Fruit fly (Drosophila melanogaster) whole organism, wandering third instar larva: ENCODE measurements around the gene CG13481.

ENCODE experiments used
- Abd-B ChIP-seq: fragments of >200 bp; optimal IDR thresholded peaks from 2 replicates; lab custom pipeline; 2017; ENCODE audit warnings: missing biosample characterization, missing genetic modification characterization
- CG32264 ChIP-seq: fragments of 200-800 bp; sonication (Bioruptor generic); optimal IDR thresholded peaks from 2 replicates; lab custom pipeline; 2016; ENCODE audit warnings: missing biosample characterization, missing genetic modification characterization
- CG9705 ChIP-seq: fragments of 200-800 bp; sonication (Bioruptor generic); optimal IDR thresholded peaks from 2 replicates; lab custom pipeline; 2018; ENCODE audit warnings: missing biosample characterization, mild to moderate bottlenecking, missing genetic modification characterization
- CrebA ChIP-seq: fragments of 200-800 bp; sonication (Bioruptor generic); optimal IDR thresholded peaks from 2 replicates; lab custom pipeline; 2016; ENCODE audit warnings: missing biosample characterization, mild to moderate bottlenecking, missing genetic modification characterization, borderline replicate concordance
- Dfd ChIP-seq: fragments of >200 bp; optimal IDR thresholded peaks from 2 replicates; lab custom pipeline; 2017; ENCODE audit warnings: missing biosample characterization, missing genetic modification characterization
- Dif ChIP-seq: fragments of 200-275, 200-300 bp; sonication (Bioruptor generic); optimal IDR thresholded peaks from 2 replicates; lab custom pipeline; 2018; ENCODE audit warnings: missing biosample characterization, missing genetic modification characterization; ENCODE audit not compliant: partially characterized antibody
- GATAd ChIP-seq: sonication (Bioruptor generic); optimal IDR thresholded peaks from 2 replicates; lab custom pipeline; 2016; ENCODE audit warnings: missing biosample characterization, missing genetic modification characterization
- HLH106 ChIP-seq: fragments of 200-800 bp; optimal IDR thresholded peaks from 3 replicates; lab custom pipeline; 2019; ENCODE audit warnings: missing biosample characterization, mild to moderate bottlenecking, missing genetic modification characterization, moderate library complexity
- Hnf4 ChIP-seq: fragments of 200-800 bp; sonication (Bioruptor generic); optimal IDR thresholded peaks from 2 replicates; lab custom pipeline; 2016; ENCODE audit warnings: missing biosample characterization, mild to moderate bottlenecking, missing genetic modification characterization
- Hr78 ChIP-seq: fragments of >200 bp; optimal IDR thresholded peaks from 2 replicates; lab custom pipeline; 2017; ENCODE audit warnings: missing biosample characterization, missing genetic modification characterization
- Hr83 ChIP-seq: fragments of 200-300 bp; sonication (Bioruptor generic); optimal IDR thresholded peaks from 2 replicates; lab custom pipeline; 2016; ENCODE audit warnings: missing biosample characterization, mild to moderate bottlenecking, missing genetic modification characterization, moderate library complexity; ENCODE audit not compliant: poor library complexity, severe bottlenecking
- Jra ChIP-seq: sonication (Bioruptor generic); optimal IDR thresholded peaks from 2 replicates; lab custom pipeline; 2016; ENCODE audit warnings: missing biosample characterization, missing genetic modification characterization
- Mio ChIP-seq: sonication (Bioruptor generic); optimal IDR thresholded peaks from 2 replicates; lab custom pipeline; 2016; ENCODE audit warnings: missing biosample characterization, missing genetic modification characterization
- Myc ChIP-seq: fragments of >200 bp; optimal IDR thresholded peaks from 2 replicates; lab custom pipeline; 2017
- N ChIP-seq: fragments of >200 bp; optimal IDR thresholded peaks from 2 replicates; lab custom pipeline; 2018; ENCODE audit warnings: missing biosample characterization, missing external identifiers, missing genetic modification characterization
- OdsH ChIP-seq: fragments of 200-800 bp; sonication (Bioruptor generic); optimal IDR thresholded peaks from 2 replicates; lab custom pipeline; 2016; ENCODE audit warnings: missing biosample characterization, mild to moderate bottlenecking, missing genetic modification characterization
- Rel ChIP-seq, 2 experiments: fragments of 200-800 bp; sonication (Bioruptor generic) in 1 of 2; optimal IDR thresholded peaks; 2 replicates in 1 of 2; 3 replicates in 1 of 2; lab custom pipeline; 2016 to 2019; ENCODE audit warnings: mild to moderate bottlenecking in 2 of 2, missing biosample characterization in 2 of 2, missing genetic modification characterization in 2 of 2, moderate library complexity in 1 of 2
- Sp1 ChIP-seq: fragments of 200-800 bp; sonication (Bioruptor generic); optimal IDR thresholded peaks from 3 replicates; lab custom pipeline; 2019; ENCODE audit warnings: missing biosample characterization, mild to moderate bottlenecking, missing genetic modification characterization, moderate library complexity
- Vsx2 ChIP-seq: fragments of 200-300, 225-300 bp; sonication (Bioruptor generic); optimal IDR thresholded peaks from 2 replicates; lab custom pipeline; 2018; ENCODE audit warnings: missing biosample characterization, missing genetic modification characterization; ENCODE audit not compliant: partially characterized antibody
- br ChIP-seq: fragments of 200-800 bp; sonication (Bioruptor generic); optimal IDR thresholded peaks from 2 replicates; lab custom pipeline; 2016; ENCODE audit warnings: missing biosample characterization, missing genetic modification characterization
- brk ChIP-seq: fragments of 200-800 bp; sonication (Bioruptor generic); optimal IDR thresholded peaks from 2 replicates; lab custom pipeline; 2016; ENCODE audit warnings: missing biosample characterization, mild to moderate bottlenecking, missing genetic modification characterization
- dl ChIP-seq, 2 experiments: fragments of 175-275, 200-275 bp in 1 of 2; fragments of 200-275 bp in 1 of 2; sonication (Bioruptor generic); optimal IDR thresholded peaks; lab custom pipeline; 2018; ENCODE audit warnings: mild to moderate bottlenecking in 2 of 2, missing biosample characterization in 2 of 2, missing genetic modification characterization in 2 of 2, moderate library complexity in 2 of 2; ENCODE audit not compliant: partially characterized antibody in 2 of 2, insufficient read depth in 1 of 2
- dmrt93B ChIP-seq: fragments of 200-800 bp; sonication (Bioruptor generic); optimal IDR thresholded peaks from 2 replicates; lab custom pipeline; 2018; ENCODE audit warnings: missing biosample characterization, mild to moderate bottlenecking, missing genetic modification characterization
- dsf ChIP-seq: sonication (Bioruptor generic); optimal IDR thresholded peaks from 2 replicates; lab custom pipeline; 2016; ENCODE audit warnings: missing biosample characterization, missing genetic modification characterization, borderline replicate concordance
- ey ChIP-seq: fragments of 200-800 bp; sonication (Bioruptor generic); optimal IDR thresholded peaks from 2 replicates; lab custom pipeline; 2016; ENCODE audit warnings: missing biosample characterization, missing genetic modification characterization
- foxo ChIP-seq, 2 experiments: fragments of 200-800 bp; sonication (Bioruptor generic); optimal IDR thresholded peaks; 2 replicates in 1 of 2; 3 replicates in 1 of 2; lab custom pipeline; 2016 to 2017; ENCODE audit warnings: missing biosample characterization in 2 of 2, missing genetic modification characterization in 2 of 2
- fru ChIP-seq: fragments of 200-800 bp; sonication (Bioruptor generic); optimal IDR thresholded peaks from 3 replicates; lab custom pipeline; 2016; ENCODE audit warnings: missing biosample characterization, mild to moderate bottlenecking, missing genetic modification characterization
- h ChIP-seq: fragments of 200-800 bp; sonication (Bioruptor generic); optimal IDR thresholded peaks from 3 replicates; lab custom pipeline; 2016; ENCODE audit warnings: missing biosample characterization, mild to moderate bottlenecking, missing genetic modification characterization
- jim ChIP-seq: fragments of 175-275, 200-325 bp; sonication (Bioruptor generic); optimal IDR thresholded peaks from 2 replicates; lab custom pipeline; 2016; ENCODE audit warnings: missing biosample characterization, mild to moderate bottlenecking, missing genetic modification characterization
- lola ChIP-seq: fragments of >200 bp; optimal IDR thresholded peaks from 2 replicates; lab custom pipeline; 2017; ENCODE audit warnings: missing biosample characterization, missing genetic modification characterization
- pan ChIP-seq: fragments of >200 bp; optimal IDR thresholded peaks from 2 replicates; lab custom pipeline; 2017
- psq ChIP-seq: fragments of 200-800 bp; sonication (Bioruptor generic); optimal IDR thresholded peaks from 3 replicates; lab custom pipeline; 2017; ENCODE audit warnings: missing biosample characterization, mild to moderate bottlenecking, missing genetic modification characterization, moderate library complexity
- rgr ChIP-seq: fragments of 200-800 bp; sonication (Bioruptor generic); optimal IDR thresholded peaks from 3 replicates; lab custom pipeline; 2016; ENCODE audit warnings: missing biosample characterization, mild to moderate bottlenecking, missing genetic modification characterization
- sage ChIP-seq: fragments of 200-800 bp; sonication (Bioruptor generic); optimal IDR thresholded peaks from 2 replicates; lab custom pipeline; 2016; ENCODE audit warnings: missing biosample characterization, mild to moderate bottlenecking, missing genetic modification characterization
- sv ChIP-seq: fragments of 200-800 bp; sonication (Bioruptor generic); optimal IDR thresholded peaks from 3 replicates; lab custom pipeline; 2016; ENCODE audit warnings: missing biosample characterization, missing genetic modification characterization
- tai ChIP-seq: sonication (Bioruptor generic); optimal IDR thresholded peaks from 2 replicates; lab custom pipeline; 2016; ENCODE audit warnings: missing biosample characterization, missing genetic modification characterization
- usp ChIP-seq: fragments of >200 bp; optimal IDR thresholded peaks from 2 replicates; lab custom pipeline; 2017; ENCODE audit warnings: missing biosample characterization, missing genetic modification characterization
- woc ChIP-seq: sonication (Bioruptor generic); optimal IDR thresholded peaks from 2 replicates; lab custom pipeline; 2016; ENCODE audit warnings: missing biosample characterization, mild to moderate bottlenecking, missing genetic modification characterization

Gene CG13481

dm6 chr3L:14389242-14389641 lies 19.7 kb upstream of the CG13481 start:
- TF ChIP-seq Hr83 (no peak), Hr78 (GFP tag; lab: Kevin White, UChicago) (no peak), CrebA (GFP tag; lab: Kevin White, UChicago) (no peak), br (no peak)

dm6 chr3L:14381523-14381922 lies 12.0 kb upstream of the CG13481 start, which contains the start of gene CG43120:
CG43120 (plus strand) TSS chr3L:14381913.
- TF ChIP-seq Dfd (GFP tag; lab: Kevin White, UChicago), result no peak
- no peak for TF ChIP-seq sage (GFP tag; lab: Kevin White, UChicago)
- TF ChIP-seq Hr83, result no peak
- no peak for TF ChIP-seq CG9705 (GFP tag; lab: Kevin White, UChicago)
- no peak for TF ChIP-seq Vsx2 (GFP tag; lab: Kevin White, UChicago)
- peak; percentile 32 for TF ChIP-seq psq (GFP tag; lab: Kevin White, UChicago)
- TF ChIP-seq tai (GFP tag; lab: Kevin White, UChicago), result no peak
- TF ChIP-seq Rel (GFP tag; optimal IDR thresholded peaks at IDR 0.05; lab: Kevin White, UChicago), result no peak
- TF ChIP-seq Rel (tag; optimal IDR thresholded peaks at IDR 0.05; lab: Kevin White, UChicago), result no peak
- TF ChIP-seq Hnf4, result no peak
- TF ChIP-seq fru (GFP tag; lab: Kevin White, UChicago), result peak; percentile 60
- TF ChIP-seq h, result peak; percentile 57
- peak; percentile 50 for TF ChIP-seq OdsH (GFP tag; lab: Kevin White, UChicago)
- peak; percentile 33 for TF ChIP-seq ey
- peak; percentile 43 for TF ChIP-seq rgr (GFP tag; lab: Kevin White, UChicago)
- no peak for TF ChIP-seq pan (lab: Kevin White, UChicago)
- no peak for TF ChIP-seq CG32264 (GFP tag; lab: Kevin White, UChicago)
- no peak for TF ChIP-seq brk (GFP tag; lab: Kevin White, UChicago)
- no peak for TF ChIP-seq Mio
- no peak for TF ChIP-seq usp (GFP tag; lab: Kevin White, UChicago)
- peak; percentile 57 for TF ChIP-seq Sp1 (GFP tag; lab: Kevin White, UChicago)
- TF ChIP-seq br, result no peak
- TF ChIP-seq foxo (GFP tag; optimal IDR thresholded peaks at IDR 0.05; lab: Kevin White, UChicago), result peak in 1 of 2 experiments; percentile 36
- TF ChIP-seq CrebA (GFP tag; lab: Kevin White, UChicago), result no peak
- TF ChIP-seq GATAd (GFP tag; lab: Kevin White, UChicago), result no peak
- TF ChIP-seq Jra (GFP tag; lab: Kevin White, UChicago), result no peak
- no peak for TF ChIP-seq Hr78 (GFP tag; lab: Kevin White, UChicago)
- TF ChIP-seq dmrt93B (GFP tag; lab: Kevin White, UChicago), result peak; percentile 30
- TF ChIP-seq dl (GFP tag; optimal IDR thresholded peaks at IDR 0.05; lab: Kevin White, UChicago; ENCODE audit: insufficient read depth in 1 of 2, partially characterized antibody in 2 of 2), result no peak
- TF ChIP-seq jim (GFP tag; lab: Kevin White, UChicago), result no peak
- TF ChIP-seq N (GFP tag; lab: Kevin White, UChicago), result no peak
- no peak for TF ChIP-seq Abd-B
- TF ChIP-seq dsf (GFP tag; lab: Kevin White, UChicago), result no peak
- TF ChIP-seq sv (GFP tag; lab: Kevin White, UChicago), result no peak
- no peak for TF ChIP-seq woc (GFP tag; lab: Kevin White, UChicago)
- TF ChIP-seq lola (GFP tag; lab: Kevin White, UChicago), result no peak
- no peak for TF ChIP-seq Myc
- TF ChIP-seq Dif (GFP tag; lab: Kevin White, UChicago), result no peak
- TF ChIP-seq HLH106 (tag; lab: Kevin White, UChicago), result peak; percentile 51
- TF ChIP-seq, all 38 proteins: peak for 10

- TF ChIP-seq dmrt93B (GFP tag; lab: Kevin White, UChicago) (no peak), brk (GFP tag; lab: Kevin White, UChicago) (no peak), dl (GFP tag; optimal IDR thresholded peaks at IDR 0.05; lab: Kevin White, UChicago; ENCODE audit: insufficient read depth in 1 of 2, partially characterized antibody in 2 of 2) (no peak), Sp1 (GFP tag; lab: Kevin White, UChicago) (no peak), h (no peak), ey (no peak), Vsx2 (GFP tag; lab: Kevin White, UChicago) (no peak), br (no peak), usp (GFP tag; lab: Kevin White, UChicago) (no peak), Abd-B (no peak), Rel (GFP tag; optimal IDR thresholded peaks at IDR 0.05; lab: Kevin White, UChicago) (no peak), Rel (tag; optimal IDR thresholded peaks at IDR 0.05; lab: Kevin White, UChicago) (no peak), HLH106 (tag; lab: Kevin White, UChicago) (no peak), N (GFP tag; lab: Kevin White, UChicago) (no peak), dsf (GFP tag; lab: Kevin White, UChicago) (no peak)
These were observed 6.4 kb upstream of the CG13481 start for dm6 chr3L:14375863-14376262.
